Fruit fly (Drosophila melanogaster): ENCODE data around the gene Rpt5.

Rpt5 gene

DNA sequence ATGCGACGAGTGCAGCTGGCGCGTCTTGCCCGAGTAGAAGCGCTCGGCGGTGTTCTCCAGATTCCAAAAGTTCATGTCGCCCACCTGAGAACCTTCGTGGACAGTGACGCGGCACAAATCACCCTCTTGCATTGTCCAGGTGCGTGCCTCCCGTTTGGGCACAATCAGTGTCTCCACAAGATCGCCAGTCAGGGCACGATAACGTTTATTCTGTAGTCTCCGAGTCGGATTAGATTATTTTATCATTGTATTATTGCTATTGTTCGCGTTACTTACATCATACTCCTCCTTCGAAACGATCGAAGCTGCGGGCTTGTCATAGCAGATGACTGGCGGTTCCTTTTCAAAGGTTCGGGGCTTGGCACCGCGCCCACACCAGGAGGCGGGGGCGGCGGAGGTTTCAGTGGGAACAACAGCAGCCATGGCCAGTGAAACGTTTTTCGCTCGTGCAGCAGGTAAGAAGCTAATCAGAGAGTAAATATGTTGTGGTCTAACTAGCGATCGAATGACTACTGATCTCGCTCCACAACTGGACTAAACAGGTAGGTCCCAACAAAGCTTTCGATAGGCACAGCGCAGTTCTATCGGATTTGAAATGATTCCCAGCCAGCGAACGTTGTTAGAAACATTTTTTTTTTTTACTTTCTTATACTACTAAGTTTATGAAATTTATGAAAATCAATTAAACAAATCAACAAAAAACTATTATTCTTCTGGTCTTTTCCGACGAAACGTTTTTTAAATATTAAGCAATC, 21.1 kb downstream of the Rpt5 start, which contains the start of gene CG10208:
CG10208 (minus strand) TSS at position 518 of the 755 bp plus-strand sequence.
- TF ChIP-seq psq (optimal IDR thresholded peaks at IDR 0.05) = no peak
- TF ChIP-seq Myc (optimal IDR thresholded peaks at IDR 0.05) = no peak
- no peak for TF ChIP-seq h (optimal IDR thresholded peaks at IDR 0.05)
- TF ChIP-seq Sin3A (optimal IDR thresholded peaks at IDR 0.05) = no peak
- TF ChIP-seq ttk (optimal IDR thresholded peaks at IDR 0.05) = no peak
- TF ChIP-seq insv (optimal IDR thresholded peaks at IDR 0.05) = no peak

- TF ChIP-seq insv (optimal IDR thresholded peaks at IDR 0.05) (no peak), psq (optimal IDR thresholded peaks at IDR 0.05) (no peak), h (optimal IDR thresholded peaks at IDR 0.05) (no peak), Sin3A (optimal IDR thresholded peaks at IDR 0.05) (no peak), ttk (optimal IDR thresholded peaks at IDR 0.05) (no peak), Myc (optimal IDR thresholded peaks at IDR 0.05) (no peak)
Observed at dm6 chr3R:23780757-23781156, 28.1 kb downstream of the Rpt5 start.

- TF ChIP-seq ttk (optimal IDR thresholded peaks at IDR 0.05) (no peak), Sin3A (optimal IDR thresholded peaks at IDR 0.05) (no peak), psq (optimal IDR thresholded peaks at IDR 0.05) (no peak), Myc (optimal IDR thresholded peaks at IDR 0.05) (no peak), insv (optimal IDR thresholded peaks at IDR 0.05) (no peak), h (optimal IDR thresholded peaks at IDR 0.05) (no peak)
Observed at dm6 chr3R:23781466-23781935, 28.8 kb downstream of the Rpt5 start, which contains the start of the genes Nup98-96 and mbc. TSS of gene Nup98-96 (minus strand) at chr3R:23781621. TSS of gene mbc (plus strand) at chr3R:23781765.

DNA sequence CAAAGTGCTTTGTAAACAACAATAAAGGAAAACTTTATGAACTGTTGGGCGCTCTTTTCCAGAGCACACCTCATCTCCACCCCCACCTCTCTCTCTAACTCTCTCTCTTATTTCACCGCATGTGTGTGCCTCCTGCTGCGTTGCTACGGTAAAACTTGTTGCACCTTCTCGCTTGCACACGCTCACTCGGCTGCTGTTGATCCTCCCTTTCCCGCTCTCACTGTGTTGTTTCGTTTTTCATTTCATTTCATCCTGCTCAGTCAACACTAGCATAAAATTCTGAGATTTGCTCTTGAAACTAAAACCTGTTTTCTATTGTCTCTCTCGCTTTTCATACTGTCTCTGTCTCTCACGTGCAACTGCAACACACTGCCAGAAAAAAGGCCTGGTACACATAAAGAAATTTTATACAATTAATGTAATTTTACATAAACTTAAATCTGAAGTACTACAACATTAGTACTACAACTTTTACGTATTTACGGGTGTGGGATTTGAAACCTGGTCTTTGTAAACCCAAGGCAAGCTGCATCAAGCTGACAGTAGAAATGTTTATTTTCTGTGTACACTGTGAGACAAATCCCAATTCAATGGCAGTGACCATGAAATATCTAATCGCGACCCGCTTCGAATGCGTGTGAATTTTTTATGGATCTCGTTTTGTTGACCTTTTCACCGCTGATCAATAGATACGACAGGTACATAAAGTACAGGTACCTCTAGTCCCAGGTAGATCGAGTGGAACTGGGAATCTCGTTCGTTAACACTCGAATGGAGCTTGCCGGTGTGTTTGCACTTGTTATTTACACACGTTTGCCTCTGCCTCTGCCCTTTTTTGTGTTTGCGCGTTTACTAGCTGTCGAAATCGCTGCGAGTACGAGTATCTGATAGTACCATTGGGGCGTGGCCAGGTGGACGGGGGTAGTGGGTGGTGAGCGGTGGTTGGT, 30.1 kb downstream of the Rpt5 start:
- TF ChIP-seq psq (optimal IDR thresholded peaks at IDR 0.05) = no peak
- no peak for TF ChIP-seq h (optimal IDR thresholded peaks at IDR 0.05)
- no peak for TF ChIP-seq ttk (optimal IDR thresholded peaks at IDR 0.05)
- no peak for TF ChIP-seq insv (optimal IDR thresholded peaks at IDR 0.05)
- TF ChIP-seq Myc (optimal IDR thresholded peaks at IDR 0.05) = no peak
- no peak for TF ChIP-seq Sin3A (optimal IDR thresholded peaks at IDR 0.05)

- TF ChIP-seq Myc (optimal IDR thresholded peaks at IDR 0.05) = no peak
- TF ChIP-seq psq (optimal IDR thresholded peaks at IDR 0.05) = no peak
- no peak for TF ChIP-seq h (optimal IDR thresholded peaks at IDR 0.05)
- TF ChIP-seq Sin3A (optimal IDR thresholded peaks at IDR 0.05) = no peak
- TF ChIP-seq insv (optimal IDR thresholded peaks at IDR 0.05) = no peak
- TF ChIP-seq ttk (optimal IDR thresholded peaks at IDR 0.05) = no peak
Observed at dm6 chr3R:23783403-23783757, 30.7 kb downstream of the Rpt5 start.

dm6 chr3R:23783961-23784360, 31.3 kb downstream of the Rpt5 start:
- no peak for TF ChIP-seq Sin3A (optimal IDR thresholded peaks at IDR 0.05)
- no peak for TF ChIP-seq psq (optimal IDR thresholded peaks at IDR 0.05)
- TF ChIP-seq insv (optimal IDR thresholded peaks at IDR 0.05) = no peak
- no peak for TF ChIP-seq h (optimal IDR thresholded peaks at IDR 0.05)
- no peak for TF ChIP-seq Myc (optimal IDR thresholded peaks at IDR 0.05)
- TF ChIP-seq ttk (optimal IDR thresholded peaks at IDR 0.05) = no peak

DNA sequence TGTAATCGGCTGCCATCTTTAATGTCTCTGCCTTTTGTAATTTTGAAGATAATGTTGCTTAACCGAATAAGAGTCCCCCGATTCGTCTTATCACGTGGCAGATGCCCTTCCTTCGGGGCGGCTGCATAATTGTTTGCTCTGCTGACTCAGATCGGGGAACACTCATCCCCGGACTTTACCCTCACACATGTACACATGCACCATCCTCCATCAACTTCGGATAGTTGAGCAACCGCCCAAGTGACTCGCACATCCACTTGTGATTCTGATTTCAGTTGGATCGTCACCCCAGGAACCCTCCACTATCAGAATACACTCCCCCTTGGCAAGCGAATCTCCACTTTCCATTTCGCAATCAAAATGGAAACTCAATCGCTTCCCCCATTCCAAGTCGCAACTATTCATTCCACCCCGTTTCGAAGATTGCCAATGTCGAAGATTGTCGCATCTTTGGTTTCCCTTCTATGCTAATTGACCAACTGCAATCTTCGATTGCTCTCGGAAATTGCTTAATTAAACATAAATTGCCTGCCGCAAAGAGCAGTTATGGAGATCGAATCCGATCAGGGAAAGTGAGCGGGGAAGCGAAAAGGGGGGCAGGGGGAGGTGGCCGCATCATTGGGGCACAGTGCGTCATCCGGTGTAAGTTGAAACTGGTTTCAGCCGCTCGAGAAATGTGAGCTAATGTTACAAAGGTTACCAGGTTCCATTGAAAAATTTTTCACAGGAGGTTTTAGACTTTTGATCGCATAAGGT, 32.4 kb downstream of the Rpt5 start:
- no peak for TF ChIP-seq psq (optimal IDR thresholded peaks at IDR 0.05)
- no peak for TF ChIP-seq insv (optimal IDR thresholded peaks at IDR 0.05)
- no peak for TF ChIP-seq h (optimal IDR thresholded peaks at IDR 0.05)
- TF ChIP-seq Myc (optimal IDR thresholded peaks at IDR 0.05) = no peak
- no peak for TF ChIP-seq ttk (optimal IDR thresholded peaks at IDR 0.05)
- TF ChIP-seq Sin3A (optimal IDR thresholded peaks at IDR 0.05) = no peak

DNA sequence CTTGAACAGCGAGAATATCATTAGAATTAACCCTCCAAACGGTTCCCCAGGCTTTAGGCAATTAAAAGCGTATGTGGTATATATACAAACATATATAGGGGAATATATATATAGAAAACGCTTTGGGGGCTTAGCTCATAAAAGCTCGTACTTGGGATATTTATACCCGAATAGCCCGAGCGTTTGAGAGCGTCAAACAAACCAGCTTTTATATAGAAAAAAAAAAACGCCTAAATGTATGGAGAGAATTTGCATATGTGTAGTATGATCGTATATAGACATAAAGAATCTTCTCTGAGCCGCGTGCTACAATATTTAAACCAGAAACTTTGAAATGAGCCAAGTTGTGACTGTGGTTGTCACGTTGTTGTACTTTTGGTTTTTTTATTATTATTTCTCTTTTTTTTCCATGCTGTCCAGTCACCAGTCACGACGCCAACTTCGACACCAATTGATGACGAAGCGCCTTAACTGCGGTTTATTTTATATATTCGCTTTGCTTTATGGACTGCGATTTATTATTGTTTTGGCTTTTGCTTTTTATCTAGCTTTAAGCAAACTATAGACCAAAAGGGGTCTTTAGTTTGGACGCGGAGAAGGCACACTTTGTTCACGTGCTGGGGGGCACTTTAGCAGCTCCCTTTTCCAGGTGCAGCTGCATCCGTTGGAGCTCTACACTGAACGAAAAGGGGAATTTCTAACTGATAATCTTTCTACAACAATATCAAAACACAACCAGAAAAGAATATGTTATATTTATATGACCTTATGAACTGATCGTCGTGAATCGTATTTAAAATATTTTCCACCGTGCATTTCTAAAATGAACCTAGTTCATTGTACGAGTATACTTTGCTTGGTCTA, 34.3 kb downstream of the Rpt5 start:
- TF ChIP-seq Myc (optimal IDR thresholded peaks at IDR 0.05) (no peak), h (optimal IDR thresholded peaks at IDR 0.05) (no peak), insv (optimal IDR thresholded peaks at IDR 0.05) (no peak), ttk (optimal IDR thresholded peaks at IDR 0.05) (no peak), psq (optimal IDR thresholded peaks at IDR 0.05) (no peak), Sin3A (optimal IDR thresholded peaks at IDR 0.05) (no peak)

DNA sequence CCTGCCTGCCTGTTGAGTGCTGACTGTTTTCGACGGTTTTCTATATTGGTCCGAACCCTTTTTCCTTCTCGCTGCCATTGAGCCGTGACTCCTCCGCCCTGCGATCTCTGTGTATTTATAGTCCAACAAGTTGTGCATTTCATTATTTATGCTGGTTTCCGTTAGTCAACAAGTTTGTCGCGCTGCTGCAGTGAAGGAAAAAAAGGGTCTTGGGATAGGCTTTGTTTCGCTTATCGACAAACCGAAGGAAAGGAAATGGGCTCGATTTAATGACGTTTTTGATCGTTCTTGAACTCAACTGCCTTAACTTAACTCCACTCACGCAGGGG, 34.9 kb downstream of the Rpt5 start:
- TF ChIP-seq h (optimal IDR thresholded peaks at IDR 0.05) (no peak), Myc (optimal IDR thresholded peaks at IDR 0.05) (no peak), ttk (optimal IDR thresholded peaks at IDR 0.05) (no peak), Sin3A (optimal IDR thresholded peaks at IDR 0.05) (no peak), psq (optimal IDR thresholded peaks at IDR 0.05) (no peak), insv (optimal IDR thresholded peaks at IDR 0.05) (no peak)

- TF ChIP-seq Myc (optimal IDR thresholded peaks at IDR 0.05) (no peak), insv (optimal IDR thresholded peaks at IDR 0.05) (no peak), h (optimal IDR thresholded peaks at IDR 0.05) (no peak), ttk (optimal IDR thresholded peaks at IDR 0.05) (no peak), psq (optimal IDR thresholded peaks at IDR 0.05) (no peak), Sin3A (optimal IDR thresholded peaks at IDR 0.05) (no peak)
Observed at dm6 chr3R:23788406-23789021, 35.8 kb downstream of the Rpt5 start.
